Worm (Caenorhabditis elegans): ENCODE results near the gene F42A10.7.

DNA sequence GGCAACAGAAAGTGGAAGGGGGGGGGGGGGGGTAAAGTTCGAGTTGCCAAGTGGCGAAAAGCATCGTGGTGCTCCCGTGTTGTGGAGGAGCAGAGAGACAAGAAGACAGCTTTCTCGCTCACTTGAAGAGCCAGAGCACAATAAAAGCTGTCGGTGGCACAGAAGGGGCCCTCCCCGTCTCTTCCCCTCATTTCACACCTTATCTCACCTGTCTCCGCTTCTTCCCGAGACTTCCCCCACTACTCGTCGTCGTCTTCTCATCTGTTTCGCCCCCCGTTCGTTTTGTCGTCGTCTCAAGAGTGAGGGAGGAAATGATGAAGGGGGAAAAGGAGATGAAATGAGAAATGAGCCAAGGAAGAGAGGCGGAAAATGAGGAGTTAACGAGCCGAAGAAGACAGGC lies 40.0 kb downstream of the F42A10.7 start:
- TF ChIP-seq pag-3 (tag; optimal IDR thresholded peaks at IDR 0.05; ENCODE audit: borderline replicate concordance), result no peak
- no peak for TF ChIP-seq Y22D7AL.16 (tag; optimal IDR thresholded peaks at IDR 0.05)
- TF ChIP-seq ceh-14 (tag; optimal IDR thresholded peaks at IDR 0.05), result no peak
